Worm (Caenorhabditis elegans) whole organism, L4 larva: ENCODE measurements around the gene C09G12.17.

Experiments
- ceh-62 ChIP-seq: sonication (generic microtip); optimal IDR thresholded peaks from 2 replicates; lab custom pipeline; 2017; ENCODE audit warnings: missing biosample characterization, missing genetic modification characterization
- dve-1 ChIP-seq: sonication (generic microtip); optimal IDR thresholded peaks from 2 replicates; lab custom pipeline; 2017; ENCODE audit warnings: antibody characterized with exemption, mild to moderate bottlenecking, missing genetic modification characterization, missing compliant biosample characterization; ENCODE audit not compliant: insufficient read depth
- mxl-3 ChIP-seq: fragments of 200-800 bp; sonication (Bioruptor generic); optimal IDR thresholded peaks from 2 replicates; lab custom pipeline; 2018; ENCODE audit warnings: mild to moderate bottlenecking, missing genetic modification characterization, missing compliant biosample characterization
- nhr-237 ChIP-seq: sonication (generic microtip); optimal IDR thresholded peaks from 2 replicates; lab custom pipeline; 2017; ENCODE audit warnings: missing biosample characterization, missing genetic modification characterization
- nhr-25 ChIP-seq: sonication (generic microtip); optimal IDR thresholded peaks from 2 replicates; lab custom pipeline; 2017; ENCODE audit warnings: missing genetic modification characterization, mild to moderate bottlenecking, missing compliant biosample characterization, antibody characterized with exemption, moderate library complexity, borderline replicate concordance; ENCODE audit not compliant: insufficient read depth
- pqm-1 ChIP-seq: sonication (generic microtip); optimal IDR thresholded peaks from 2 replicates; lab custom pipeline; 2017; ENCODE audit warnings: missing biosample characterization, missing genetic modification characterization
- zag-1 ChIP-seq: fragments of 150-350 bp; optimal IDR thresholded peaks from 2 replicates; lab custom pipeline; 2014; ENCODE audit warnings: missing biosample characterization, missing genetic modification characterization
- zip-11 ChIP-seq: fragments of 200-800 bp; sonication (Bioruptor generic); IDR thresholded peaks from 2 replicates; pipeline ENCODE4 v1.3.6; 2022; ENCODE audit warnings: missing genetic modification characterization, missing compliant biosample characterization
- ztf-11 ChIP-seq: fragments of 150-350 bp; optimal IDR thresholded peaks from 2 replicates; lab custom pipeline; 2014; ENCODE audit warnings: missing biosample characterization, missing genetic modification characterization

- no peak for TF ChIP-seq mxl-3 (GFP tag; lab: Kevin White, UChicago)
- no peak for TF ChIP-seq ztf-11 (tag; lab: Kevin White, UChicago)
- no peak for TF ChIP-seq nhr-25 (tag; lab: Kevin White, UChicago)
- TF ChIP-seq zag-1 (tag; lab: Kevin White, UChicago): no peak
- TF ChIP-seq ceh-62 (tag; lab: Kevin White, UChicago): no peak
- no peak for TF ChIP-seq pqm-1 (tag; lab: Kevin White, UChicago)
- TF ChIP-seq nhr-237 (tag; lab: Kevin White, UChicago): no peak
- TF ChIP-seq zip-11 (GFP tag; lab: Robert Waterston, UW): no peak
- TF ChIP-seq dve-1: no peak
Measured at ce11 chrIV:3469742-3470141, 26.5 kb downstream of the C09G12.17 start, which contains the start of gene F58E2.2.
